Fruit fly (Drosophila melanogaster) whole organism, wandering third instar larva: ENCODE data around the gene CG13840.

Experiments used
- GATAd ChIP-seq: sonication (Bioruptor generic); optimal IDR thresholded peaks from 2 replicates; lab custom pipeline; 2016; ENCODE audit warnings: missing biosample characterization, missing genetic modification characterization
- Vsx2 ChIP-seq: fragments of 200-300, 225-300 bp; sonication (Bioruptor generic); optimal IDR thresholded peaks from 2 replicates; lab custom pipeline; 2018; ENCODE audit warnings: missing biosample characterization, missing genetic modification characterization; ENCODE audit not compliant: partially characterized antibody
- lola ChIP-seq: fragments of >200 bp; optimal IDR thresholded peaks from 2 replicates; lab custom pipeline; 2017; ENCODE audit warnings: missing biosample characterization, missing genetic modification characterization
- sage ChIP-seq: fragments of 200-800 bp; sonication (Bioruptor generic); optimal IDR thresholded peaks from 2 replicates; lab custom pipeline; 2016; ENCODE audit warnings: missing biosample characterization, mild to moderate bottlenecking, missing genetic modification characterization

DNA sequence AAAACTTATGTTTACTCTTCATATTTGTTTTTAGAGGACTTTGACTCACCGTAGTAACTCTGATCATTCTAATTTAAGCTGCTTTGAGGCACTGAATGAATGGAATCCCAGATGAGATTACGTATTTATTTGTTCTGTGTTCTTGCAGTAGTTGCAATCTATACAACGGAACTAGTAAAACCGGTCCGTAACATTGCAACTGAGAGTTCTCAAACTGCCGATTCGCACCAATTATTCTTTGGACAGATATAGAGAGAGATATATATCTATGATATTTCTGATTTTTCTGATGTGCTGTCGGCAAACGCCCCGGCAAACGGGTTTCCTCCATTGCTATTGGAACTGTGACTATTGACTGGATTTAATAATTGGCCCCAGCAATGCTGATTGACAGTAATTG is 48.4 kb downstream of the CG13840 start, which contains the start of gene CG13841:
- TF ChIP-seq lola (GFP tag; lab: Kevin White, UChicago) (no peak), GATAd (GFP tag; lab: Kevin White, UChicago) (no peak), Vsx2 (GFP tag; lab: Kevin White, UChicago) (no peak), sage (GFP tag; lab: Kevin White, UChicago) (no peak)
